Worm (Caenorhabditis elegans) whole organism, early embryonic: ENCODE results near the gene Y75B8A.7.

ENCODE experiments used
- F13C5.2 ChIP-seq: sonication (generic microtip); optimal IDR thresholded peaks from 2 replicates; lab custom pipeline; 2017; ENCODE audit warnings: mild to moderate bottlenecking, missing genetic modification characterization, inconsistent platforms, missing compliant biosample characterization
- ama-1 ChIP-seq: fragments of 150-350 bp; optimal IDR thresholded peaks from 2 replicates; lab custom pipeline; 2014
- ceh-36 ChIP-seq: sonication (generic microtip); optimal IDR thresholded peaks from 2 replicates; lab custom pipeline; 2016; ENCODE audit warnings: missing genetic modification characterization, inconsistent platforms, missing compliant biosample characterization
- ets-7 ChIP-seq: sonication (generic microtip); optimal IDR thresholded peaks from 2 replicates; lab custom pipeline; 2016; ENCODE audit warnings: missing genotype, missing genetic modification characterization, missing compliant biosample characterization
- pes-1 ChIP-seq: fragments of 200-800 bp; sonication (Bioruptor generic); IDR thresholded peaks from 2 replicates; pipeline ENCODE4 v1.3.6; 2022; ENCODE audit warnings: missing genetic modification reagents, missing genetic modification characterization, missing compliant biosample characterization
- sea-1 ChIP-seq: fragments of 200-800 bp; sonication (Bioruptor generic); conservative IDR thresholded peaks from 2 replicates; pipeline ENCODE4 v1.3.6; 2022; ENCODE audit warnings: missing genetic modification characterization, missing compliant biosample characterization
- tbx-11 ChIP-seq: fragments of 200-800 bp; sonication (Bioruptor generic); IDR thresholded peaks from 2 replicates; pipeline ENCODE4 v1.3.6; 2022; ENCODE audit warnings: missing genetic modification characterization, missing compliant biosample characterization
- tbx-37 ChIP-seq: fragments of 200-800 bp; sonication (Bioruptor generic); conservative IDR thresholded peaks from 2 replicates; pipeline ENCODE4 v1.3.6; 2022; ENCODE audit warnings: missing genetic modification reagents, missing genetic modification characterization, missing compliant biosample characterization
- tra-4 ChIP-seq: sonication (generic microtip); optimal IDR thresholded peaks from 2 replicates; lab custom pipeline; 2017; ENCODE audit warnings: missing genetic modification characterization, missing compliant biosample characterization

- no peak for TF ChIP-seq pes-1 (GFP tag; lab: Robert Waterston, UW)
- no peak for TF ChIP-seq tbx-11 (GFP tag; lab: Robert Waterston, UW)
- no peak for TF ChIP-seq tra-4 (tag; lab: Kevin White, UChicago)
- TF ChIP-seq ama-1 = no peak
- no peak for TF ChIP-seq tbx-37 (GFP tag; lab: Robert Waterston, UW)
- no peak for TF ChIP-seq F13C5.2
- TF ChIP-seq ceh-36 (tag; lab: Kevin White, UChicago) = no peak
- no peak for TF ChIP-seq ets-7 (tag; lab: Kevin White, UChicago)
- no peak for TF ChIP-seq sea-1 (GFP tag; lab: Robert Waterston, UW)
Observed at ce11 chrIII:12186111-12186510, 33.4 kb downstream of the Y75B8A.7 start, which contains the start of gene lury-1.
